Fruit fly (Drosophila melanogaster) whole organism, wandering third instar larva: ENCODE results near the gene Gr61a.

Experiments
- Abd-B ChIP-seq: fragments of >200 bp; optimal IDR thresholded peaks from 2 replicates; lab custom pipeline; 2017; ENCODE audit warnings: missing biosample characterization, missing genetic modification characterization
- fru ChIP-seq: fragments of 200-800 bp; sonication (Bioruptor generic); optimal IDR thresholded peaks from 3 replicates; lab custom pipeline; 2016; ENCODE audit warnings: missing biosample characterization, mild to moderate bottlenecking, missing genetic modification characterization

dm6 chr3L:881496-882235 is 40.4 kb downstream of the Gr61a start, which contains the start of gene CG13907:
- TF ChIP-seq fru (GFP tag; lab: Kevin White, UChicago) (no peak), Abd-B (GFP tag; lab: Kevin White, UChicago) (no peak)
